Worm (Caenorhabditis elegans): Measurements from ENCODE around the gene Y105C5B.5.

DNA sequence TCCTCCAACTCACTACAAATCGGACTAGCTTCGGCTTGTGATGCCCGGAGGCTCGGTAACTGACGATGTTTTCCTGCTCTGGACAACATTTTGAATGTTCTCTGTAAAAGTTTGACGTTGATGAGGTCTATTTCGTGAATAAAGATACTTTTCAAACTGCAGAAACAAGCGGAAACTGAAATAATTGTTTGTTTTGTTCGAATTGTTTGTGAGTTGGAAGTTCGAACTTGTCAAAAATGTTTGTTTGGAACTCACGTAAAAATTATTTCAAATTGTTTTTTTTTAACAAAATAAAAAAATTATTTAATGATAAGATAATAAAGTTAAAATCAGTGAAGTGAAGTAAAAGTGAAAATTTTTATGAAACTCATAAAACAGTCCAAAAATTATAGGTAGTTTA, 40.4 kb upstream of the Y105C5B.5 start, which contains the start of gene Y105C5B.11:
- no peak for TF ChIP-seq aptf-3 (GFP tag; IDR thresholded peaks at IDR 0.05)
- no peak for TF ChIP-seq snpc-4 (GFP tag; optimal IDR thresholded peaks at IDR 0.05)
- no peak for TF ChIP-seq snpc-4 (tag; optimal IDR thresholded peaks at IDR 0.05)
- TF ChIP-seq madf-8 (GFP tag; conservative IDR thresholded peaks at IDR 0.05), result no peak
- TF ChIP-seq tbx-9 (tag; optimal IDR thresholded peaks at IDR 0.05; ENCODE audit: borderline replicate concordance), result no peak
- no peak for TF ChIP-seq Y79H2A.3 (GFP tag; conservative IDR thresholded peaks at IDR 0.05)
- no peak for TF ChIP-seq nhr-179 (tag; optimal IDR thresholded peaks at IDR 0.05)
- TF ChIP-seq ekl-4 (GFP tag; IDR thresholded peaks at IDR 0.05), result no peak
- TF ChIP-seq unc-62 (GFP tag; optimal IDR thresholded peaks at IDR 0.05), result no peak
- no peak for TF ChIP-seq aptf-2 (GFP tag; conservative IDR thresholded peaks at IDR 0.05)

Data from whole organism, young adult.